Worm (Caenorhabditis elegans): ENCODE measurements around the gene F40G9.15.

F40G9.15 gene

DNA sequence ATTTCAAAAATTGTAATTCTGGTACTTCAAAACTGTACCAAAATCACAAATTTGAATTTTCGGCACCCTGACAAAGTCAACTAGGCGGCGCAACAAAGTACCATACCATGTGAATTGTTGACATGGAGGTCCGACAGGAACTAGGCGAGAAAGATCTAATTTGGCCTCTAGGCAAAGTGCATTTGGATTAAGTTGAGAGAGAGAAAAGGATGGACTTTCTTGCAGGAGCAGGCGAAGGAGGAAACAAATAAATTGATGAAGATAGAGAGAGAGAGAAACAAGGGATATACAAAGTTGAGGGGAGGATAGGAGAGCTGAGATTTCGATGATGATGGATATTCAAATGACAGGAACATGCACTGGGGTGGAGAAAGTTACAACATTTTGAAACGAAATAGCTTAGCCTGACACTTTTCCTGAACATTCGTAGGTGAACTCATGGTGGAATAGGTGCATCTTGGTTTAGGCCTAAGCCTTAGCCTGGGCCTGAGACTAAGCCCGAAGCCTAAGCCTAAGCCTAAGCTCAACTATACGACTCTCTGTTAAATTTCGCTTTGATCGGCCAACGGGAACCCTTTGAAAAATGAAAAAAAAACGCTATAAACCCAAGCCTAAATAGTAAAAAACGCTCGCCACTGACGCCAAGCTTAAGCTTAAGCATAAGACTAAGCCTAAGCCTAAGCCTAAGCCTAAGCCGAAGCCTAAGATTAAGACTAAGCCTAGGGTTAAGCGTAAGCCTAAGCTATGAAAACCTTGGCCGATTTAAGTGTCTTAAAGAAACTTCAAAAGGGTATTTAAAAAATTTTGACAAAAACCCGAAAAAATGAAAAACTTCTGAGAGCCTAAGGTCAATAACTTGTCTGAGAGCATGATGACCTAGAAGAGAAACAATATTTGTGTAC, 26.9 kb downstream of the F40G9.15 start:
- TF ChIP-seq aly-1 (tag; optimal IDR thresholded peaks at IDR 0.05) (no peak), B0310.2 (tag; optimal IDR thresholded peaks at IDR 0.05) (no peak), ceh-36 (tag; optimal IDR thresholded peaks at IDR 0.05) (no peak), scrt-1 (GFP tag; IDR thresholded peaks at IDR 0.05) (no peak), ama-1 (optimal IDR thresholded peaks at IDR 0.05) (no peak), hmg-4 (GFP tag; optimal IDR thresholded peaks at IDR 0.05) (no peak), flt-1 (GFP tag; IDR thresholded peaks at IDR 0.05) (no peak), hnd-1 (tag; optimal IDR thresholded peaks at IDR 0.05) (no peak)

- TF ChIP-seq tra-4 (tag; optimal IDR thresholded peaks at IDR 0.05) (no peak), sea-1 (GFP tag; conservative IDR thresholded peaks at IDR 0.05) (no peak), aly-1 (tag; optimal IDR thresholded peaks at IDR 0.05) (no peak), tbx-37 (GFP tag; conservative IDR thresholded peaks at IDR 0.05) (no peak), B0310.2 (tag; optimal IDR thresholded peaks at IDR 0.05) (no peak), pes-1 (GFP tag; IDR thresholded peaks at IDR 0.05) (no peak), hmbx-1 (tag; optimal IDR thresholded peaks at IDR 0.05) (no peak), flt-1 (GFP tag; IDR thresholded peaks at IDR 0.05) (no peak), hnd-1 (tag; optimal IDR thresholded peaks at IDR 0.05) (no peak), ceh-36 (tag; optimal IDR thresholded peaks at IDR 0.05) (no peak), scrt-1 (GFP tag; IDR thresholded peaks at IDR 0.05) (no peak), F13C5.2 (tag; optimal IDR thresholded peaks at IDR 0.05) (no peak), ets-7 (tag; optimal IDR thresholded peaks at IDR 0.05) (no peak), ceh-13 (GFP tag; optimal IDR thresholded peaks at IDR 0.05) (no peak), hmg-4 (GFP tag; optimal IDR thresholded peaks at IDR 0.05) (no peak)
Observed at ce11 chrIII:209695-210091, 27.5 kb downstream of the F40G9.15 start, which contains the start of gene klp-20. klp-20 (plus strand) TSS chrIII:209992.

DNA sequence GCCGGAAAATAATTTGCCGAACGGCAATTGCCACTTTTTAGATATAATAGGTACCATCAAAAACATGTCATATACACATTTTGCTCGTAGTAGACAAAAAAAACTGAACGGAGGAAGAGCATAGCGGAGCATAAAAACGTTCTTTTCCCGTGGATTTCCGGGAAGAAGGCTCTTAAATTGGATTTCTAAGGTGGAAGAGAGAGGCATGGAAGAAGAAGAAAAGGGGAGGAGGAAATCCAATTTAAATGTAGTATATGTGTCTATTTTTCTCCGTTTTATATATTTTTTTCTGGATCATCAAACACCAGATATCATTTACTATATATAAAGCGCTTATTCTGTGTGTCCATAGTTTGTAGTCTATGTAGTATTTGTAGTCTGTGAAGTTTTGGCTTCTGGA, 29.2 kb downstream of the F40G9.15 start:
- TF ChIP-seq tbx-11 (GFP tag; IDR thresholded peaks at IDR 0.05) = no peak
- no peak for TF ChIP-seq hmg-4 (GFP tag; optimal IDR thresholded peaks at IDR 0.05)
- no peak for TF ChIP-seq sea-1 (GFP tag; conservative IDR thresholded peaks at IDR 0.05)
- TF ChIP-seq F13C5.2 (tag; optimal IDR thresholded peaks at IDR 0.05) = no peak
- no peak for TF ChIP-seq scrt-1 (GFP tag; IDR thresholded peaks at IDR 0.05)
- TF ChIP-seq tbx-37 (GFP tag; conservative IDR thresholded peaks at IDR 0.05) = no peak
- TF ChIP-seq B0310.2 (tag; optimal IDR thresholded peaks at IDR 0.05) = no peak
- TF ChIP-seq ets-7 (tag; optimal IDR thresholded peaks at IDR 0.05) = no peak
- no peak for TF ChIP-seq hnd-1 (tag; optimal IDR thresholded peaks at IDR 0.05)
- TF ChIP-seq ama-1 (optimal IDR thresholded peaks at IDR 0.05) = no peak
- no peak for TF ChIP-seq hmbx-1 (tag; optimal IDR thresholded peaks at IDR 0.05)
- TF ChIP-seq tra-4 (tag; optimal IDR thresholded peaks at IDR 0.05) = no peak
- TF ChIP-seq flt-1 (GFP tag; IDR thresholded peaks at IDR 0.05) = no peak
- no peak for TF ChIP-seq aly-1 (tag; optimal IDR thresholded peaks at IDR 0.05)

ce11 chrIII:220368-220767, 38.2 kb downstream of the F40G9.15 start:
- no peak for TF ChIP-seq F13C5.2 (tag; optimal IDR thresholded peaks at IDR 0.05)
- TF ChIP-seq flt-1 (GFP tag; IDR thresholded peaks at IDR 0.05) = no peak
- no peak for TF ChIP-seq pes-1 (GFP tag; IDR thresholded peaks at IDR 0.05)
- TF ChIP-seq hmg-4 (GFP tag; optimal IDR thresholded peaks at IDR 0.05) = no peak
- TF ChIP-seq B0310.2 (tag; optimal IDR thresholded peaks at IDR 0.05) = no peak
- no peak for TF ChIP-seq tbx-37 (GFP tag; conservative IDR thresholded peaks at IDR 0.05)
- TF ChIP-seq ceh-36 (tag; optimal IDR thresholded peaks at IDR 0.05) = no peak
- no peak for TF ChIP-seq sea-1 (GFP tag; conservative IDR thresholded peaks at IDR 0.05)
- TF ChIP-seq tbx-11 (GFP tag; IDR thresholded peaks at IDR 0.05) = no peak
- no peak for TF ChIP-seq scrt-1 (GFP tag; IDR thresholded peaks at IDR 0.05)
- TF ChIP-seq ceh-13 (GFP tag; optimal IDR thresholded peaks at IDR 0.05) = no peak
- no peak for TF ChIP-seq ama-1 (optimal IDR thresholded peaks at IDR 0.05)

DNA sequence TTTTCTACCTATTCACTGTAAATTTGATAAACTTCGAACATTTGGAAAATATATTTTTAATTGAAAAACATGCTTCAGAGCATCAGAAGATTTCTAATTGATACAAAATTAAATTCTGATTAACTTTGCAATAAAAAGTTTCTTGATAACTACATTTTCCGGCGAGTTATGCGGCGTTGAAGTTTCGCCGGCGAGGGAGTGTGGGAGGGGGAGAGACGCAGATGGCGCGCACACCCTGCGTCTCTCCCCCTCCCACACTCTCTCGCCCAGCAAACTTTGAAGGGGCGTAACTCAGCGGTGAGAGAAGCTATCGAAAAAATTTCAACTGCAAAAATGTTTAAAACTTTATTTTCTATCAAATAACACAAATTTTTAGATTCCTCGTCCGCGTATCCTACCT, 40.3 kb downstream of the F40G9.15 start:
- TF ChIP-seq tbx-11 (GFP tag; IDR thresholded peaks at IDR 0.05) (no peak), ets-7 (tag; optimal IDR thresholded peaks at IDR 0.05) (no peak), ceh-36 (tag; optimal IDR thresholded peaks at IDR 0.05) (no peak), hmbx-1 (tag; optimal IDR thresholded peaks at IDR 0.05) (no peak), tbx-37 (GFP tag; conservative IDR thresholded peaks at IDR 0.05) (no peak), tra-4 (tag; optimal IDR thresholded peaks at IDR 0.05) (no peak), hnd-1 (tag; optimal IDR thresholded peaks at IDR 0.05) (no peak), F13C5.2 (tag; optimal IDR thresholded peaks at IDR 0.05) (no peak), flt-1 (GFP tag; IDR thresholded peaks at IDR 0.05) (no peak), hmg-4 (GFP tag; optimal IDR thresholded peaks at IDR 0.05) (no peak), aly-1 (tag; optimal IDR thresholded peaks at IDR 0.05) (no peak), B0310.2 (tag; optimal IDR thresholded peaks at IDR 0.05) (no peak), scrt-1 (GFP tag; IDR thresholded peaks at IDR 0.05) (no peak), ceh-13 (GFP tag; optimal IDR thresholded peaks at IDR 0.05) (no peak), pes-1 (GFP tag; IDR thresholded peaks at IDR 0.05) (no peak)

DNA sequence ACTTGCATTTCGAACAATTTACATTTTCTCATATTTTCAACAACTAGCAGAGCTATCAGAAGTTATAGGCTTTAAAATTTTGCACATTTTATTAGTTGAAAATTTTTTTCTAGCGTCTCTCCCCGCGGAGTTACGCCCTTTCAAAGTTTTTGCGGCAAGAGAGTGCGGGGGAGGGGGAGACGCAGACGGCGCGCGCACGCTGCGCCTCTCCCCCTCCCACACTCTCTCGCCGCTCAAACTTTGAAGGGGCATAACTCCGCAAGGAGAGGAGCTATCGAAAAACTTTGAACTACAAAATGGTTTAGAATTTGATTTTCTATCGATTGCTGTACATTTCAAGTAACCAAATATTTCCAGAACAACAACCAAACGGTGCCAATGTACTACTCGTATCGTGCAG, 44.9 kb downstream of the F40G9.15 start:
- TF ChIP-seq ceh-13 (GFP tag; optimal IDR thresholded peaks at IDR 0.05) = no peak
- TF ChIP-seq pes-1 (GFP tag; IDR thresholded peaks at IDR 0.05) = peak; percentile 45; the same call in 1 of the 2 replicates

DNA sequence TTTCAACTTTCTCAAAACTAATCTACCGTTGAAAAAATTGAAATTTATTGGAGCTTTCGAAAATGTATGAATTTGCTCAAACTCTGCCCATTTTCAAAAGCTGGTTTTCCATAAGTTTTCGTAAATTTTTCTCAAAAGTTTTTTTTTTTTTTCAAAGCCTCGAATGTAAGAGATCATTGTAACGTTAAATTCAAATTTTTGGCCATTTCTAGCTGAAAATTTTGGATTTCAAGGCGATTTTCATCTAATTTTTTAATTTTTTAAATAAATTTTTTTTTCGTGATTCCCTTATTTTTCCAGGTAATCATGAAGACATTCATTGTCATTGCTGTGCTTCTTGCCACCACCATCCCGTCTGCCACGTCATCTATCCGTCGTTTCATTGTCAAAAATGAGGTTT, 47.9 kb downstream of the F40G9.15 start, which contains the start of gene hpo-38:
Gene hpo-38 (plus strand): TSS at position 301 of the 400 bp plus-strand sequence.
- no peak for TF ChIP-seq ama-1 (optimal IDR thresholded peaks at IDR 0.05)
- no peak for TF ChIP-seq ets-7 (tag; optimal IDR thresholded peaks at IDR 0.05)
- no peak for TF ChIP-seq hnd-1 (tag; optimal IDR thresholded peaks at IDR 0.05)
- no peak for TF ChIP-seq flt-1 (GFP tag; IDR thresholded peaks at IDR 0.05)
- TF ChIP-seq sea-1 (GFP tag; conservative IDR thresholded peaks at IDR 0.05) = no peak
- no peak for TF ChIP-seq tbx-11 (GFP tag; IDR thresholded peaks at IDR 0.05)
- TF ChIP-seq B0310.2 (tag; optimal IDR thresholded peaks at IDR 0.05) = no peak
- TF ChIP-seq hmbx-1 (tag; optimal IDR thresholded peaks at IDR 0.05) = no peak
- TF ChIP-seq scrt-1 (GFP tag; IDR thresholded peaks at IDR 0.05) = no peak

Data from whole organism, early embryonic.